Worm (Caenorhabditis elegans): ENCODE measurements around the gene C25E10.16.

ce11 chrV:9065001-9065400 lies 5.6 kb upstream of the C25E10.16 start:
- TF ChIP-seq nfya-2 (GFP tag; IDR thresholded peaks at IDR 0.05) (no peak), ama-1 (optimal IDR thresholded peaks at IDR 0.05) (no peak), ama-1 (GFP tag; optimal IDR thresholded peaks at IDR 0.05) (no peak), T07F8.4 (tag; optimal IDR thresholded peaks at IDR 0.05) (no peak), ztf-6 (GFP tag; IDR thresholded peaks at IDR 0.05) (no peak), chd-7 (tag; optimal IDR thresholded peaks at IDR 0.05) (no peak), akir-1 (GFP tag; optimal IDR thresholded peaks at IDR 0.05) (no peak)

All from whole organism, young adult.